Worm (Caenorhabditis elegans) whole organism, young adult: ENCODE measurements around the gene Y58A7A.2.

Experiments used
- B0035.1 ChIP-seq: sonication (generic microtip); optimal IDR thresholded peaks from 2 replicates; lab custom pipeline; 2016; ENCODE audit warnings: missing genetic modification characterization, mild to moderate bottlenecking, missing compliant biosample characterization, missing genotype, missing genetic modification reagents
- C06A6.2 ChIP-seq: fragments of 200-800 bp; sonication (Bioruptor generic); conservative IDR thresholded peaks from 2 replicates; pipeline ENCODE4 v1.3.6; 2022; ENCODE audit warnings: missing genetic modification characterization, missing compliant biosample characterization
- C17E4.6 ChIP-seq: fragments of 200-800 bp; sonication (Bioruptor generic); IDR thresholded peaks from 2 replicates; pipeline ENCODE4 v1.3.6; 2022; ENCODE audit warnings: missing genetic modification reagents, missing genetic modification characterization, missing compliant biosample characterization
- F23B12.7 ChIP-seq: sonication (generic microtip); optimal IDR thresholded peaks from 2 replicates; lab custom pipeline; 2017; ENCODE audit warnings: missing genetic modification characterization, mild to moderate bottlenecking, missing compliant biosample characterization, antibody characterized with exemption, moderate library complexity; ENCODE audit not compliant: insufficient read depth
- F37B4.10 ChIP-seq: fragments of 200-800 bp; sonication (Bioruptor generic); IDR thresholded peaks from 2 replicates; pipeline ENCODE4 v1.3.6; 2022; ENCODE audit warnings: missing genetic modification characterization, missing compliant biosample characterization
- F39B2.1 ChIP-seq: fragments of 200-800 bp; sonication (Bioruptor generic); IDR thresholded peaks from 2 replicates; pipeline ENCODE4 v1.3.6; 2022; ENCODE audit warnings: missing genetic modification reagents, missing genetic modification characterization, missing compliant biosample characterization
- F57A8.1 ChIP-seq: fragments of 200-800 bp; sonication (Bioruptor generic); optimal IDR thresholded peaks from 2 replicates; lab custom pipeline; 2018; ENCODE audit warnings: mild to moderate bottlenecking, missing genetic modification characterization, moderate library complexity, missing compliant biosample characterization
- F57C9.4 ChIP-seq: sonication (generic microtip); optimal IDR thresholded peaks from 2 replicates; lab custom pipeline; 2017; ENCODE audit warnings: mild to moderate bottlenecking, missing genetic modification characterization, missing compliant biosample characterization
- K12H6.12 ChIP-seq: fragments of 200-800 bp; sonication (Bioruptor generic); optimal IDR thresholded peaks from 2 replicates; lab custom pipeline; 2018; ENCODE audit warnings: mild to moderate bottlenecking, missing genetic modification characterization, missing compliant biosample characterization
- Y56A3A.18 ChIP-seq: fragments of 200-800 bp; sonication (Bioruptor generic); IDR thresholded peaks from 2 replicates; pipeline ENCODE4 v1.3.6; 2022; ENCODE audit warnings: missing genetic modification reagents, missing genetic modification characterization, missing compliant biosample characterization
- Y95B8A.8 ChIP-seq: fragments of 200-800 bp; sonication (Bioruptor generic); IDR thresholded peaks from 2 replicates; pipeline ENCODE4 v1.3.6; 2022; ENCODE audit warnings: missing genetic modification reagents, missing genetic modification characterization, missing compliant biosample characterization
- aptf-3 ChIP-seq: fragments of 200-800 bp; sonication (Bioruptor generic); IDR thresholded peaks from 2 replicates; pipeline ENCODE4 v1.3.6; 2022; ENCODE audit warnings: missing genetic modification characterization, missing compliant biosample characterization
- atf-7 ChIP-seq: sonication (generic microtip); optimal IDR thresholded peaks from 2 replicates; lab custom pipeline; 2017; ENCODE audit warnings: mild to moderate bottlenecking, missing genetic modification characterization, missing compliant biosample characterization
- attf-5 ChIP-seq: fragments of 200-800 bp; sonication (Bioruptor generic); optimal IDR thresholded peaks from 2 replicates; lab custom pipeline; 2018; ENCODE audit warnings: mild to moderate bottlenecking, missing genetic modification characterization, missing compliant biosample characterization
- bed-2 ChIP-seq: fragments of 200-800 bp; sonication (Bioruptor generic); IDR thresholded peaks from 2 replicates; pipeline ENCODE4 v1.3.6; 2022; ENCODE audit warnings: missing genetic modification reagents, missing genetic modification characterization, missing compliant biosample characterization
- ccch-3 ChIP-seq: fragments of 200-800 bp; sonication (Bioruptor generic); optimal IDR thresholded peaks from 2 replicates; lab custom pipeline; 2018; ENCODE audit warnings: mild to moderate bottlenecking, missing genetic modification characterization, missing compliant biosample characterization
- cebp-1 ChIP-seq, 2 experiments: fragments of 200-800 bp in 1 of 2; sonication (Bioruptor generic) in 1 of 2; sonication (generic microtip) in 1 of 2; IDR thresholded peaks in 1 of 2; optimal IDR thresholded peaks in 1 of 2; 2 replicates each; pipeline versions ENCODE4 v1.3.6 to Lab custom; 2017 to 2022; ENCODE audit warnings: missing compliant biosample characterization in 2 of 2, missing genetic modification characterization in 2 of 2, mild to moderate bottlenecking in 1 of 2, missing genetic modification reagents in 1 of 2, moderate library complexity in 1 of 2
- ceh-91 ChIP-seq: fragments of 200-800 bp; sonication (Bioruptor generic); IDR thresholded peaks from 2 replicates; pipeline ENCODE4 v1.3.6; 2022; ENCODE audit warnings: missing genetic modification reagents, missing genetic modification characterization, missing compliant biosample characterization
- chd-7 ChIP-seq: sonication (generic microtip); optimal IDR thresholded peaks from 2 replicates; lab custom pipeline; 2016; ENCODE audit warnings: mild to moderate bottlenecking, missing genetic modification characterization, moderate library complexity, missing compliant biosample characterization
- dpff-1 ChIP-seq: sonication (generic microtip); optimal IDR thresholded peaks from 2 replicates; lab custom pipeline; 2017; ENCODE audit warnings: mild to moderate bottlenecking, missing genetic modification characterization, missing compliant biosample characterization
- egl-18 ChIP-seq: fragments of 200-800 bp; sonication (Bioruptor generic); IDR thresholded peaks from 2 replicates; pipeline ENCODE4 v1.3.6; 2022; ENCODE audit warnings: missing genetic modification reagents, missing genetic modification characterization, missing compliant biosample characterization
- egrh-3 ChIP-seq: fragments of 200-800 bp; sonication (Bioruptor generic); IDR thresholded peaks from 2 replicates; pipeline ENCODE4 v1.3.6; 2022; ENCODE audit warnings: missing genetic modification reagents, missing genetic modification characterization, missing compliant biosample characterization
- ekl-4 ChIP-seq: fragments of 200-800 bp; sonication (Bioruptor generic); IDR thresholded peaks from 2 replicates; pipeline ENCODE4 v1.3.6; 2022; ENCODE audit warnings: missing genetic modification reagents, missing genetic modification characterization, missing compliant biosample characterization
- ets-4 ChIP-seq: fragments of 200-800 bp; sonication (Bioruptor generic); optimal IDR thresholded peaks from 2 replicates; lab custom pipeline; 2018; ENCODE audit warnings: mild to moderate bottlenecking, missing genetic modification characterization, missing compliant biosample characterization
- hlh-12 ChIP-seq: sonication (generic microtip); optimal IDR thresholded peaks from 2 replicates; lab custom pipeline; 2016; ENCODE audit warnings: missing genetic modification characterization, missing compliant biosample characterization
- hrde-1 ChIP-seq: sonication (generic microtip); optimal IDR thresholded peaks from 2 replicates; lab custom pipeline; 2016; ENCODE audit warnings: missing genetic modification characterization, mild to moderate bottlenecking, missing compliant biosample characterization, moderate library complexity, missing genotype, missing genetic modification reagents, borderline replicate concordance
- hsf-1 ChIP-seq: fragments of 200-800 bp; sonication (Bioruptor generic); IDR thresholded peaks from 2 replicates; pipeline ENCODE4 v1.3.6; 2022; ENCODE audit warnings: missing genetic modification reagents, missing genetic modification characterization, missing compliant biosample characterization
- lag-1 ChIP-seq: fragments of 200-800 bp; sonication (Bioruptor generic); IDR thresholded peaks from 2 replicates; pipeline ENCODE4 v1.3.6; 2022; ENCODE audit warnings: missing genetic modification reagents, missing genetic modification characterization, missing compliant biosample characterization
- lin-35 ChIP-seq, 3 experiments: fragments of 150-350 bp in 2 of 3; sonication (generic microtip) in 1 of 3; optimal IDR thresholded peaks; 2 replicates each; lab custom pipeline; 2014 to 2018; ENCODE audit warnings: missing biosample characterization in 3 of 3, missing genetic modification characterization in 3 of 3, missing genetic modification reagents in 3 of 3
- madf-10 ChIP-seq: sonication (generic microtip); optimal IDR thresholded peaks from 2 replicates; lab custom pipeline; 2016; ENCODE audit warnings: mild to moderate bottlenecking, missing genetic modification characterization, missing compliant biosample characterization
- mel-28 ChIP-seq: sonication (generic microtip); optimal IDR thresholded peaks from 2 replicates; lab custom pipeline; 2016; ENCODE audit warnings: borderline replicate concordance, mild to moderate bottlenecking, missing genetic modification characterization, missing compliant biosample characterization
- mxl-1 ChIP-seq: sonication (generic microtip); optimal IDR thresholded peaks from 2 replicates; lab custom pipeline; 2016; ENCODE audit warnings: missing genetic modification characterization, missing compliant biosample characterization
- nhr-80 ChIP-seq: sonication (generic microtip); optimal IDR thresholded peaks from 2 replicates; lab custom pipeline; 2016; ENCODE audit warnings: missing genetic modification characterization, missing compliant biosample characterization
- nhr-90 ChIP-seq: sonication (generic microtip); optimal IDR thresholded peaks from 2 replicates; lab custom pipeline; 2016; ENCODE audit warnings: missing genotype, mild to moderate bottlenecking, missing genetic modification characterization, missing compliant biosample characterization
- pha-4 ChIP-seq: fragments of 150-350 bp; sonication (generic microtip); optimal IDR thresholded peaks from 2 replicates; lab custom pipeline; 2014; ENCODE audit warnings: missing biosample characterization, missing genetic modification reagents, missing genetic modification characterization
- rcor-1 ChIP-seq: fragments of 200-800 bp; sonication (Bioruptor generic); IDR thresholded peaks from 2 replicates; pipeline ENCODE4 v1.3.6; 2022; ENCODE audit warnings: missing genetic modification reagents, missing genetic modification characterization, missing compliant biosample characterization
- sdz-38 ChIP-seq: sonication (generic microtip); optimal IDR thresholded peaks from 2 replicates; lab custom pipeline; 2016; ENCODE audit warnings: missing genotype, missing genetic modification characterization, missing compliant biosample characterization
- snpc-4 ChIP-seq, 5 experiments: fragments of 150-350 bp in 1 of 5; sonication (generic microtip) in 4 of 5; optimal IDR thresholded peaks; 2 replicates each; lab custom pipeline; 2014 to 2018; ENCODE audit warnings: missing genetic modification characterization in 5 of 5, missing biosample characterization in 3 of 5, antibody characterized with exemption in 2 of 5, mild to moderate bottlenecking in 2 of 5, missing compliant biosample characterization in 2 of 5, missing genotype in 2 of 5, moderate library complexity in 2 of 5, missing genetic modification reagents in 1 of 5
- somi-1 ChIP-seq: fragments of 200-800 bp; sonication (Bioruptor generic); optimal IDR thresholded peaks from 2 replicates; lab custom pipeline; 2018; ENCODE audit warnings: mild to moderate bottlenecking, missing genetic modification characterization, missing compliant biosample characterization
- tbp1 ChIP-seq: fragments of 200-800 bp; sonication (Bioruptor generic); optimal IDR thresholded peaks from 2 replicates; lab custom pipeline; 2018; ENCODE audit warnings: mild to moderate bottlenecking, missing genetic modification characterization, missing compliant biosample characterization
- tlf-1 ChIP-seq: fragments of 200-800 bp; sonication (Bioruptor generic); optimal IDR thresholded peaks from 2 replicates; lab custom pipeline; 2018; ENCODE audit warnings: mild to moderate bottlenecking, missing genetic modification characterization, missing compliant biosample characterization
- xnd-1 ChIP-seq: sonication (generic microtip); optimal IDR thresholded peaks from 2 replicates; lab custom pipeline; 2016; ENCODE audit warnings: missing genotype, missing genetic modification reagents, missing genetic modification characterization, missing compliant biosample characterization
- zfh-2 ChIP-seq: fragments of 200-800 bp; sonication (Bioruptor generic); conservative IDR thresholded peaks from 2 replicates; pipeline ENCODE4 v1.3.6; 2022; ENCODE audit warnings: missing genetic modification reagents, missing genetic modification characterization, missing compliant biosample characterization
- ztf-18 ChIP-seq: sonication (generic microtip); optimal IDR thresholded peaks from 2 replicates; lab custom pipeline; 2016; ENCODE audit warnings: missing genotype, mild to moderate bottlenecking, missing genetic modification characterization, missing compliant biosample characterization
- ztf-22 ChIP-seq: fragments of 200-800 bp; sonication (Bioruptor generic); optimal IDR thresholded peaks from 2 replicates; lab custom pipeline; 2018; ENCODE audit warnings: mild to moderate bottlenecking, missing genetic modification characterization, moderate library complexity, missing compliant biosample characterization
- ztf-26 ChIP-seq: sonication (generic microtip); optimal IDR thresholded peaks from 2 replicates; lab custom pipeline; 2017; ENCODE audit warnings: missing genetic modification characterization, missing compliant biosample characterization
- ztf-3 ChIP-seq: fragments of 200-800 bp; sonication (Bioruptor generic); optimal IDR thresholded peaks from 2 replicates; lab custom pipeline; 2018; ENCODE audit warnings: mild to moderate bottlenecking, missing genetic modification characterization, missing compliant biosample characterization

Gene Y58A7A.2

DNA sequence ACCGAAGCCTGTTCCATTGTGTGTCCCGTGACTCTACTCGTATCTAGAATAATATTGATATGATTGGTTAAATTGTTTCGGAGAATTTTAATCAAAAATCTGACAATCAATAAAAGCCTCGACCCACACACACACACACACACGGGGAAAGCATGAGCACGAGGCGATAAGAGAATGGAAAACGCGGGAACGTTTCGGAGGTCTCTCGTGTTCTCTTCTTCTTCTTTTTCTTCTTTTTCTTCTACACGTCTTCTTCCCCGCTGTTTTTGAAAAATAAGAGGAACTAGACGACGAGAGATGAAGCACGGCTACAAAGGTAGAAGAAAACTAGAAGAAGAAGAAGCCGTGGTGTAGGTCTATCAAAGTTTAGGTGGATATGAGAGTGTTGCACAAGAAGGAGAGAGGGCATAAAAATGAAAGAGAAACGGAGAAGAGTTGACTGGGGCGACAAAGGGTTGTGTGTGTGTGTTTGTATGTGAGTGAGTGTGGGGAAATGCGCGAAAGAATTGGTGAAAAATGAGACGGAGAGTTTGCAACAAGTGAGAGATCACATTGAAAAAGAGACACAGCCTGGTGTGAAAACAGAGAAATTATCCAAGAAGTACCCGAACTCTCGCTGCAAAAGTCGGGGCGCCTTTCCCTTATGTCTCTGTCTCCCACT lies 7.1 kb downstream of the Y58A7A.2 start, which contains the start of gene mlk-1 (continued):
- TF ChIP-seq lin-35 (GFP tag; optimal IDR thresholded peaks at IDR 0.05; lab: Kevin White, UChicago) = peak in 1 of 3 experiments; percentile 24
- peak; percentile 46; the same call in 1 of the 2 replicates for TF ChIP-seq hsf-1 (GFP tag; lab: Robert Waterston, UW)
- no peak for TF ChIP-seq ets-4 (GFP tag; lab: Kevin White, UChicago)
- no peak for TF ChIP-seq aptf-3
- TF ChIP-seq atf-7 (tag; lab: Kevin White, UChicago) = no peak
- TF ChIP-seq pha-4 = no peak
- no peak for TF ChIP-seq sdz-38 (tag; lab: Kevin White, UChicago)
- no peak for TF ChIP-seq tlf-1 (GFP tag; lab: Kevin White, UChicago)
- TF ChIP-seq ekl-4 (GFP tag; lab: Robert Waterston, UW) = no peak
- TF ChIP-seq K12H6.12 (tag; lab: Kevin White, UChicago) = peak; percentile 65
- no peak for TF ChIP-seq F23B12.7 (tag; lab: Kevin White, UChicago)
- TF ChIP-seq ztf-3 = no peak
- TF ChIP-seq hlh-12 (tag; lab: Kevin White, UChicago) = no peak
- TF ChIP-seq cebp-1 (GFP tag; IDR thresholded peaks at IDR 0.05; lab: Robert Waterston, UW) = no peak
- peak; percentile 64 for TF ChIP-seq cebp-1 (tag; optimal IDR thresholded peaks at IDR 0.05; lab: Kevin White, UChicago)
- peak; percentile 20 for TF ChIP-seq madf-10 (tag; lab: Kevin White, UChicago)
- TF ChIP-seq nhr-90 (tag; lab: Kevin White, UChicago) = no peak
- no peak for TF ChIP-seq ceh-91 (GFP tag; lab: Robert Waterston, UW)
- peak; percentile 49 for TF ChIP-seq attf-5 (GFP tag; lab: Kevin White, UChicago)
- no peak for TF ChIP-seq dpff-1
- TF ChIP-seq B0035.1 (tag; lab: Kevin White, UChicago) = no peak
- TF ChIP-seq chd-7 = no peak
- TF ChIP-seq F57A8.1 (GFP tag; lab: Kevin White, UChicago) = no peak
- no peak for TF ChIP-seq ccch-3 (GFP tag; lab: Kevin White, UChicago)
- no peak for TF ChIP-seq C17E4.6
- TF ChIP-seq egl-18 (GFP tag; lab: Robert Waterston, UW) = no peak
- no peak for TF ChIP-seq xnd-1
- peak; percentile 33 for TF ChIP-seq ztf-26 (tag; lab: Kevin White, UChicago)
- TF ChIP-seq C06A6.2 (GFP tag; lab: Robert Waterston, UW) = no peak
- no peak for TF ChIP-seq tbp1 (GFP tag; lab: Kevin White, UChicago)
- TF ChIP-seq F57C9.4 (tag; lab: Kevin White, UChicago) = no peak
- no peak for TF ChIP-seq snpc-4 (GFP tag; optimal IDR thresholded peaks at IDR 0.05; lab: Kevin White, UChicago)
- TF ChIP-seq snpc-4 (tag; optimal IDR thresholded peaks at IDR 0.05; lab: Kevin White, UChicago) = peak in 3 of 4 experiments; percentile 7 to 35 (median 9)
- no peak for TF ChIP-seq rcor-1 (GFP tag; lab: Robert Waterston, UW)
- no peak for TF ChIP-seq mel-28 (tag; lab: Kevin White, UChicago)
- no peak for TF ChIP-seq Y95B8A.8 (GFP tag; lab: Robert Waterston, UW)
- TF ChIP-seq ztf-18 (tag; lab: Kevin White, UChicago) = peak; percentile 22
- TF ChIP-seq hrde-1 = no peak
- TF ChIP-seq zfh-2 = no peak
- no peak for TF ChIP-seq F37B4.10
- peak; percentile 39 for TF ChIP-seq somi-1
- peak; percentile 18 for TF ChIP-seq egrh-3 (GFP tag; lab: Robert Waterston, UW)
- peak; percentile 43 for TF ChIP-seq nhr-80 (tag; lab: Kevin White, UChicago)
- TF ChIP-seq lag-1 = no peak
- no peak for TF ChIP-seq ztf-22
- no peak for TF ChIP-seq F39B2.1 (GFP tag; lab: Robert Waterston, UW)
- TF ChIP-seq mxl-1 (tag; lab: Kevin White, UChicago) = no peak
- no peak for TF ChIP-seq Y56A3A.18
- TF ChIP-seq bed-2 = no peak
